Worm (Caenorhabditis elegans): ENCODE results near the gene smrc-1.

The smrc-1 gene

DNA sequence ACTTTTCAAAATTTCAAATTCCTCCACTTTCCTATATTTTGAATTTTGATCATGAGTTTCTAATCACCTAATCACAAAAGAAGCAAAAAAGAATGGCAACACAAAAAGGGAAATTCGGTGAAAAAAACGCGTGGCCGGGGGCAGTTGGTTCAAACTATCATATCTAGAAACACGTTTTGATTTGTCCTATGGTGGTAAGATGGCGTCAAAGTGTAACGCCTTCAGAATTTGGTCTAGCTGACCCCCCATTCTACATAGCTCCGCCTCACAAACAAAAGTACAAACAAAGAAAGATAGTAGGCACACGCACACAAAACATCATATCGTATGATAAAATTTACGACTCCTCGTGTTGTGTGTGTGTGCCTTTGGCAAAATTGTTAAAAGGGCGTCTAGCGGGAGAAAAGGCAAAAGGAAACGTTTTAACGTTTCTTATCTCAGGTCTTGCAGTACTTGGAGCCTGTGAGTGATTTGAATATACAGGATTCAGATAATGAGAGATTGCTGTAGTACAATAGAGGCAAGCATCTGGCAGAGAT is 31.3 kb downstream of the smrc-1 start (continued):
- no peak for TF ChIP-seq dmd-8 (GFP tag; IDR thresholded peaks at IDR 0.05)
- no peak for TF ChIP-seq F44E2.7 (GFP tag; IDR thresholded peaks at IDR 0.05)
- no peak for TF ChIP-seq unc-130 (GFP tag; optimal IDR thresholded peaks at IDR 0.05)
- no peak for TF ChIP-seq nhr-6 (tag; optimal IDR thresholded peaks at IDR 0.05)
- TF ChIP-seq set-16 (GFP tag; IDR thresholded peaks at IDR 0.05): no peak
- no peak for TF ChIP-seq lin-15B (tag; optimal IDR thresholded peaks at IDR 0.05)
- TF ChIP-seq hmg-1.1 (GFP tag; IDR thresholded peaks at IDR 0.05): peak; percentile 60; the same call in 1 of the 2 replicates
- TF ChIP-seq arid-1 (GFP tag; conservative IDR thresholded peaks at IDR 0.05): no peak
- TF ChIP-seq lin-13 (GFP tag; optimal IDR thresholded peaks at IDR 0.05): no peak
- TF ChIP-seq madf-9 (GFP tag; conservative IDR thresholded peaks at IDR 0.05): no peak
- TF ChIP-seq unc-39 (tag; optimal IDR thresholded peaks at IDR 0.05): no peak
- TF ChIP-seq daf-12 (tag; optimal IDR thresholded peaks at IDR 0.05): no peak
- no peak for TF ChIP-seq dpl-1 (GFP tag; optimal IDR thresholded peaks at IDR 0.05)
- TF ChIP-seq mes-2 (tag; optimal IDR thresholded peaks at IDR 0.05; ENCODE audit: poor library complexity, severe bottlenecking): peak; percentile 4
- TF ChIP-seq lin-29 (GFP tag; IDR thresholded peaks at IDR 0.05): no peak
- no peak for TF ChIP-seq aly-2 (tag; optimal IDR thresholded peaks at IDR 0.05)
- TF ChIP-seq pqm-1 (tag; optimal IDR thresholded peaks at IDR 0.05): peak; percentile 98
- TF ChIP-seq aha-1 (tag): peak; percentile 61
- no peak for TF ChIP-seq madf-5 (GFP tag; IDR thresholded peaks at IDR 0.05)
- TF ChIP-seq nhr-28 (tag; optimal IDR thresholded peaks at IDR 0.05): peak; percentile 95
- TF ChIP-seq hif-1 (tag; optimal IDR thresholded peaks at IDR 0.05): peak in 1 of 2 experiments; percentile 51
- TF ChIP-seq daf-8 (GFP tag; IDR thresholded peaks at IDR 0.05): no peak
- no peak for TF ChIP-seq sdz-12 (GFP tag; optimal IDR thresholded peaks at IDR 0.05)
- TF ChIP-seq F26F4.8 (GFP tag; conservative IDR thresholded peaks at IDR 0.05): no peak
- no peak for TF ChIP-seq daf-16 (GFP tag; optimal IDR thresholded peaks at IDR 0.05)
- TF ChIP-seq daf-16 (tag; optimal IDR thresholded peaks at IDR 0.05): peak; percentile 73
- no peak for TF ChIP-seq skn-1 (tag; optimal IDR thresholded peaks at IDR 0.05)
- TF ChIP-seq Y5F2A.4 (GFP tag; optimal IDR thresholded peaks at IDR 0.05): no peak
- TF ChIP-seq tag-97 (GFP tag; IDR thresholded peaks at IDR 0.05): no peak
- no peak for TF ChIP-seq rbr-2 (tag; optimal IDR thresholded peaks at IDR 0.05)
- no peak for TF ChIP-seq attf-4 (tag; optimal IDR thresholded peaks at IDR 0.05)
- no peak for TF ChIP-seq gei-8 (GFP tag; optimal IDR thresholded peaks at IDR 0.05)
- no peak for TF ChIP-seq snpc-1.2 (GFP tag; IDR thresholded peaks at IDR 0.05)
- TF ChIP-seq fos-1 (tag; optimal IDR thresholded peaks at IDR 0.05): no peak
- TF ChIP-seq ama-1 (optimal IDR thresholded peaks at IDR 0.05): no peak
- no peak for TF ChIP-seq ZK337.2 (GFP tag; IDR thresholded peaks at IDR 0.05)
- no peak for TF ChIP-seq lir-3 (tag; optimal IDR thresholded peaks at IDR 0.05)
- TF ChIP-seq duxl-1 (tag; optimal IDR thresholded peaks at IDR 0.05; ENCODE audit: poor library complexity): no peak
- peak; percentile 83 for TF ChIP-seq dmd-6 (GFP tag; IDR thresholded peaks at IDR 0.05)
- no peak for TF ChIP-seq fkh-10 (GFP tag; optimal IDR thresholded peaks at IDR 0.05)
- no peak for TF ChIP-seq zip-11 (GFP tag; IDR thresholded peaks at IDR 0.05)
- TF ChIP-seq ceh-82 (tag; optimal IDR thresholded peaks at IDR 0.05): no peak
- TF ChIP-seq lin-38 (GFP tag; IDR thresholded peaks at IDR 0.05): no peak
- no peak for TF ChIP-seq zfp-3 (GFP tag; conservative IDR thresholded peaks at IDR 0.05)
- TF ChIP-seq Y75B8A.6 (GFP tag; IDR thresholded peaks at IDR 0.05): peak; percentile 32; the same call in 1 of the 2 replicates
- no peak for TF ChIP-seq ZK546.5 (tag; optimal IDR thresholded peaks at IDR 0.05)
- no peak for TF ChIP-seq ceh-44 (GFP tag; IDR thresholded peaks at IDR 0.05)
- peak; percentile 82 for TF ChIP-seq hlh-30 (tag; optimal IDR thresholded peaks at IDR 0.05; ENCODE audit: insufficient read depth)
- TF ChIP-seq zip-2 (tag; optimal IDR thresholded peaks at IDR 0.05): no peak
- no peak for TF ChIP-seq pha-4 (GFP tag; IDR thresholded peaks at IDR 0.05)
- no peak for TF ChIP-seq pha-4 (tag; optimal IDR thresholded peaks at IDR 0.05)
- TF ChIP-seq D1046.2 (GFP tag; IDR thresholded peaks at IDR 0.05): no peak
- TF ChIP-seq nhr-42 (GFP tag; IDR thresholded peaks at IDR 0.05): no peak
